Worm (Caenorhabditis elegans) whole organism, late embryonic: ENCODE results near the gene cbp-1.

Experiments
- C08G9.2 ChIP-seq: sonication (generic microtip); optimal IDR thresholded peaks from 2 replicates; lab custom pipeline; 2016; ENCODE audit warnings: mild to moderate bottlenecking, missing genetic modification characterization, moderate library complexity, missing compliant biosample characterization
- C38D4.7 ChIP-seq: fragments of 200-800 bp; sonication (Bioruptor generic); optimal IDR thresholded peaks from 2 replicates; lab custom pipeline; 2018; ENCODE audit warnings: mild to moderate bottlenecking, missing genetic modification characterization, moderate library complexity, missing compliant biosample characterization
- K02D7.2 ChIP-seq: sonication (generic microtip); optimal IDR thresholded peaks from 2 replicates; lab custom pipeline; 2017; ENCODE audit warnings: mild to moderate bottlenecking, missing genetic modification characterization, missing compliant biosample characterization
- K09A11.1 ChIP-seq: sonication (generic microtip); optimal IDR thresholded peaks from 2 replicates; lab custom pipeline; 2017; ENCODE audit warnings: antibody characterized with exemption, mild to moderate bottlenecking, missing genetic modification characterization, missing compliant biosample characterization; ENCODE audit not compliant: insufficient read depth
- T23F11.4 ChIP-seq: fragments of 200-800 bp; sonication (Bioruptor generic); optimal IDR thresholded peaks from 2 replicates; lab custom pipeline; 2018; ENCODE audit warnings: mild to moderate bottlenecking, missing genetic modification characterization, missing compliant biosample characterization
- ahr-1 ChIP-seq: sonication (generic microtip); optimal IDR thresholded peaks from 2 replicates; lab custom pipeline; 2016; ENCODE audit warnings: missing genetic modification characterization, missing compliant biosample characterization
- ama-1 ChIP-seq: fragments of 150-350 bp; optimal IDR thresholded peaks from 2 replicates; lab custom pipeline; 2014
- ceh-14 ChIP-seq: sonication (generic microtip); optimal IDR thresholded peaks from 2 replicates; lab custom pipeline; 2016; ENCODE audit warnings: missing genotype, missing genetic modification characterization, missing compliant biosample characterization
- ceh-2 ChIP-seq: sonication (generic microtip); optimal IDR thresholded peaks from 2 replicates; lab custom pipeline; 2016; ENCODE audit warnings: missing genotype, missing genetic modification characterization, missing compliant biosample characterization
- ceh-22 ChIP-seq: sonication (generic microtip); optimal IDR thresholded peaks from 2 replicates; lab custom pipeline; 2017; ENCODE audit warnings: missing biosample characterization, missing genetic modification characterization
- ceh-31 ChIP-seq: sonication (generic microtip); optimal IDR thresholded peaks from 2 replicates; lab custom pipeline; 2016; ENCODE audit warnings: missing genetic modification characterization, missing compliant biosample characterization
- ceh-45 ChIP-seq: fragments of 200-800 bp; sonication (Bioruptor generic); IDR thresholded peaks from 2 replicates; pipeline ENCODE4 v1.3.6; 2022; ENCODE audit warnings: missing genetic modification reagents, missing genetic modification characterization, missing compliant biosample characterization
- ceh-48 ChIP-seq: sonication (generic microtip); optimal IDR thresholded peaks from 2 replicates; lab custom pipeline; 2016; ENCODE audit warnings: missing genetic modification characterization, inconsistent platforms, missing compliant biosample characterization
- ceh-9 ChIP-seq: sonication (generic microtip); optimal IDR thresholded peaks from 2 replicates; lab custom pipeline; 2016; ENCODE audit warnings: mild to moderate bottlenecking, missing genetic modification characterization, inconsistent platforms, missing compliant biosample characterization
- che-1 ChIP-seq: sonication (generic microtip); optimal IDR thresholded peaks from 2 replicates; lab custom pipeline; 2016; ENCODE audit warnings: mild to moderate bottlenecking, missing genetic modification characterization, missing compliant biosample characterization
- dmd-4 ChIP-seq: sonication (generic microtip); optimal IDR thresholded peaks from 2 replicates; lab custom pipeline; 2016; ENCODE audit warnings: borderline replicate concordance, missing genetic modification characterization, missing compliant biosample characterization
- elt-2 ChIP-seq: sonication (generic microtip); optimal IDR thresholded peaks from 2 replicates; lab custom pipeline; 2016; ENCODE audit warnings: missing genetic modification reagents, missing genetic modification characterization, missing compliant biosample characterization
- ets-4 ChIP-seq: sonication (generic microtip); optimal IDR thresholded peaks from 2 replicates; lab custom pipeline; 2016; ENCODE audit warnings: missing genetic modification characterization, missing compliant biosample characterization
- fkh-10 ChIP-seq: fragments of 150-350 bp; optimal IDR thresholded peaks from 2 replicates; lab custom pipeline; 2014; ENCODE audit warnings: missing biosample characterization, missing genetic modification reagents, missing genetic modification characterization
- hlh-15 ChIP-seq: sonication (generic microtip); optimal IDR thresholded peaks from 2 replicates; lab custom pipeline; 2016; ENCODE audit warnings: missing genetic modification characterization, missing compliant biosample characterization
- hlh-6 ChIP-seq: sonication (generic microtip); optimal IDR thresholded peaks from 2 replicates; lab custom pipeline; 2016; ENCODE audit warnings: missing genotype, missing genetic modification characterization, missing compliant biosample characterization
- hlh-8 ChIP-seq: sonication (generic microtip); optimal IDR thresholded peaks from 2 replicates; lab custom pipeline; 2016; ENCODE audit warnings: missing genotype, missing genetic modification characterization, missing compliant biosample characterization
- lin-11 ChIP-seq: fragments of 200-800 bp; sonication (Bioruptor generic); optimal IDR thresholded peaks from 2 replicates; lab custom pipeline; 2018; ENCODE audit warnings: mild to moderate bottlenecking, missing genetic modification characterization, missing compliant biosample characterization
- madf-2 ChIP-seq: sonication (generic microtip); optimal IDR thresholded peaks from 2 replicates; lab custom pipeline; 2017; ENCODE audit warnings: missing genetic modification characterization, missing compliant biosample characterization
- mec-3 ChIP-seq: sonication (generic microtip); optimal IDR thresholded peaks from 2 replicates; lab custom pipeline; 2016; ENCODE audit warnings: borderline replicate concordance, missing genetic modification characterization, missing compliant biosample characterization
- nhr-232 ChIP-seq: sonication (generic microtip); optimal IDR thresholded peaks from 2 replicates; lab custom pipeline; 2016; ENCODE audit warnings: missing genetic modification characterization, missing compliant biosample characterization
- npax-4 ChIP-seq: sonication (generic microtip); optimal IDR thresholded peaks from 2 replicates; lab custom pipeline; 2016; ENCODE audit warnings: missing genetic modification characterization, missing compliant biosample characterization
- odd-2 ChIP-seq: sonication (generic microtip); optimal IDR thresholded peaks from 2 replicates; lab custom pipeline; 2017; ENCODE audit warnings: antibody characterized with exemption, mild to moderate bottlenecking, missing genetic modification characterization, missing compliant biosample characterization
- pag-3 ChIP-seq: sonication (generic microtip); optimal IDR thresholded peaks from 2 replicates; lab custom pipeline; 2016; ENCODE audit warnings: missing compliant biosample characterization, missing genetic modification characterization, borderline replicate concordance
- pax-1 ChIP-seq: fragments of 150-350 bp; optimal IDR thresholded peaks from 2 replicates; lab custom pipeline; 2014; ENCODE audit warnings: missing biosample characterization, missing genetic modification characterization
- pha-2 ChIP-seq: sonication (generic microtip); optimal IDR thresholded peaks from 2 replicates; lab custom pipeline; 2017; ENCODE audit warnings: mild to moderate bottlenecking, missing genetic modification characterization, missing compliant biosample characterization
- pha-4 ChIP-seq: fragments of 150-350 bp; optimal IDR thresholded peaks from 2 replicates; lab custom pipeline; 2018; ENCODE audit warnings: missing biosample characterization, missing genetic modification reagents, missing genetic modification characterization
- pqm-1 ChIP-seq: sonication (generic microtip); optimal IDR thresholded peaks from 2 replicates; lab custom pipeline; 2016; ENCODE audit warnings: missing genetic modification characterization, missing compliant biosample characterization
- ref-2 ChIP-seq: sonication (generic microtip); optimal IDR thresholded peaks from 2 replicates; lab custom pipeline; 2016; ENCODE audit warnings: missing genetic modification characterization, missing compliant biosample characterization
- rnt-1 ChIP-seq: sonication (generic microtip); optimal IDR thresholded peaks from 2 replicates; lab custom pipeline; 2016; ENCODE audit warnings: missing genetic modification characterization, missing compliant biosample characterization
- sdc-2 ChIP-seq: sonication (generic microtip); optimal IDR thresholded peaks from 2 replicates; lab custom pipeline; 2016; ENCODE audit warnings: missing genotype, missing genetic modification characterization, missing compliant biosample characterization
- sox-4 ChIP-seq: sonication (generic microtip); optimal IDR thresholded peaks from 2 replicates; lab custom pipeline; 2017; ENCODE audit warnings: mild to moderate bottlenecking, missing genetic modification characterization, inconsistent platforms, missing compliant biosample characterization
- syd-9 ChIP-seq: sonication (generic microtip); optimal IDR thresholded peaks from 2 replicates; lab custom pipeline; 2016; ENCODE audit warnings: mild to moderate bottlenecking, missing genetic modification characterization, moderate library complexity, missing compliant biosample characterization
- ttx-3 ChIP-seq: sonication (generic microtip); optimal IDR thresholded peaks from 2 replicates; lab custom pipeline; 2016; ENCODE audit warnings: missing genetic modification reagents, missing genetic modification characterization, missing compliant biosample characterization
- unc-3 ChIP-seq, 2 experiments: fragments of 200-800 bp in 1 of 2; sonication (Bioruptor generic) in 1 of 2; sonication (generic microtip) in 1 of 2; conservative IDR thresholded peaks in 1 of 2; optimal IDR thresholded peaks in 1 of 2; 2 replicates each; pipeline versions ENCODE4 v1.3.6 to Lab custom; 2016 to 2022; ENCODE audit warnings: missing compliant biosample characterization in 2 of 2, missing genetic modification characterization in 2 of 2, missing genetic modification reagents in 1 of 2
- unc-42 ChIP-seq: sonication (generic microtip); optimal IDR thresholded peaks from 2 replicates; lab custom pipeline; 2016; ENCODE audit warnings: missing genotype, missing genetic modification characterization, missing compliant biosample characterization

Gene cbp-1

ce11 chrIII:9765465-9765900 is 826 bp upstream of the cbp-1 start (continued):
- TF ChIP-seq pqm-1 (tag; lab: Kevin White, UChicago) (peak; percentile 57), ceh-9 (tag; lab: Kevin White, UChicago) (no peak), ceh-45 (GFP tag; lab: Robert Waterston, UW) (peak; percentile 55), ceh-2 (peak; percentile 51), K02D7.2 (tag; lab: Kevin White, UChicago) (peak; percentile 29), dmd-4 (peak; percentile 79), ahr-1 (tag; lab: Kevin White, UChicago) (peak; percentile 8), unc-3 (GFP tag; conservative IDR thresholded peaks at IDR 0.05; lab: Robert Waterston, UW) (peak; percentile 68), unc-3 (tag; optimal IDR thresholded peaks at IDR 0.05; lab: Kevin White, UChicago) (peak; percentile 39), madf-2 (peak; percentile 76), syd-9 (tag; lab: Kevin White, UChicago) (peak; percentile 84), T23F11.4 (GFP tag; lab: Kevin White, UChicago) (peak; percentile 74), ceh-48 (tag; lab: Kevin White, UChicago) (no peak), pha-4 (tag; lab: Kevin White, UChicago) (no peak), pax-1 (tag; lab: Kevin White, UChicago) (peak; percentile 56), C38D4.7 (peak; percentile 66), ceh-14 (tag; lab: Kevin White, UChicago) (peak; percentile 54), hlh-6 (tag; lab: Kevin White, UChicago) (no peak), lin-11 (peak; percentile 31), pha-2 (tag; lab: Kevin White, UChicago) (peak; percentile 79), sox-4 (peak; percentile 72), che-1 (tag; lab: Kevin White, UChicago) (peak; percentile 56)

ce11 chrIII:9767095-9767494 is 786 bp downstream of the cbp-1 start:
- no peak for TF ChIP-seq elt-2
- peak; percentile 43 for TF ChIP-seq ref-2 (tag; lab: Kevin White, UChicago)
- TF ChIP-seq mec-3 (tag; lab: Kevin White, UChicago): peak; percentile 37

ce11 chrIII:9768023-9768422 is 1.7 kb downstream of the cbp-1 start:
- TF ChIP-seq K09A11.1 (no peak), elt-2 (no peak), pqm-1 (tag; lab: Kevin White, UChicago) (no peak), ceh-14 (tag; lab: Kevin White, UChicago) (no peak), T23F11.4 (GFP tag; lab: Kevin White, UChicago) (no peak), sdc-2 (no peak), ets-4 (no peak), unc-42 (tag; lab: Kevin White, UChicago) (no peak), npax-4 (no peak), ceh-22 (no peak), che-1 (tag; lab: Kevin White, UChicago) (no peak)
- TF ChIP-seq, all 69 proteins: peak for 0

- no peak for TF ChIP-seq ama-1
- TF ChIP-seq C08G9.2 (tag; lab: Kevin White, UChicago): no peak
- no peak for TF ChIP-seq ahr-1 (tag; lab: Kevin White, UChicago)
- TF ChIP-seq pha-2 (tag; lab: Kevin White, UChicago): no peak
- TF ChIP-seq odd-2 (tag; lab: Kevin White, UChicago): no peak
- no peak for TF ChIP-seq ceh-9 (tag; lab: Kevin White, UChicago)
Observed at ce11 chrIII:9770590-9770989, 4.3 kb downstream of the cbp-1 start.

- TF ChIP-seq ttx-3 (tag; lab: Kevin White, UChicago): no peak
- no peak for TF ChIP-seq fkh-10 (GFP tag; lab: Kevin White, UChicago)
- TF ChIP-seq K09A11.1: no peak
- no peak for TF ChIP-seq ceh-31 (tag; lab: Kevin White, UChicago)
- TF ChIP-seq hlh-6 (tag; lab: Kevin White, UChicago): no peak
- no peak for TF ChIP-seq pag-3 (tag; lab: Kevin White, UChicago)
- TF ChIP-seq K02D7.2 (tag; lab: Kevin White, UChicago): no peak
- no peak for TF ChIP-seq ceh-9 (tag; lab: Kevin White, UChicago)
- no peak for TF ChIP-seq rnt-1 (tag; lab: Kevin White, UChicago)
- no peak for TF ChIP-seq ceh-22
- no peak for TF ChIP-seq nhr-232 (tag; lab: Kevin White, UChicago)
- TF ChIP-seq che-1 (tag; lab: Kevin White, UChicago): no peak
- TF ChIP-seq pha-2 (tag; lab: Kevin White, UChicago): no peak
- no peak for TF ChIP-seq hlh-15 (tag; lab: Kevin White, UChicago)
- no peak for TF ChIP-seq sox-4
- no peak for TF ChIP-seq hlh-8
- TF ChIP-seq, all 69 proteins: peak for 0
Observed at ce11 chrIII:9772394-9772793, 6.1 kb downstream of the cbp-1 start.
